Worm (Caenorhabditis elegans) whole organism, L1 larva: ENCODE results near the gene sna-2.
A peak's percentile ranks its signal among the peaks of the same experiment; 100 is the strongest.

Experiments
- aly-2 ChIP-seq: fragments of 150-350 bp; optimal IDR thresholded peaks from 2 replicates; lab custom pipeline; 2014; ENCODE audit warnings: missing biosample characterization, missing genetic modification characterization
- ama-1 ChIP-seq: fragments of 150-350 bp; optimal IDR thresholded peaks from 2 replicates; lab custom pipeline; 2014
- elt-2 ChIP-seq: sonication (generic microtip); optimal IDR thresholded peaks from 2 replicates; lab custom pipeline; 2016; ENCODE audit warnings: missing genetic modification characterization, mild to moderate bottlenecking, inconsistent platforms, missing compliant biosample characterization, missing genetic modification reagents
- ets-5 ChIP-seq: fragments of 200-800 bp; sonication (Bioruptor generic); IDR thresholded peaks from 2 replicates; pipeline ENCODE4 v1.3.6; 2022; ENCODE audit warnings: missing genetic modification characterization, missing compliant biosample characterization
- fkh-10 ChIP-seq: sonication (generic microtip); optimal IDR thresholded peaks from 2 replicates; lab custom pipeline; 2017; ENCODE audit warnings: missing biosample characterization, missing genetic modification reagents, missing genetic modification characterization
- fos-1 ChIP-seq: fragments of 150-350 bp; optimal IDR thresholded peaks from 2 replicates; lab custom pipeline; 2014; ENCODE audit warnings: missing biosample characterization, missing genetic modification characterization
- hlh-17 ChIP-seq: fragments of 200-800 bp; sonication (Bioruptor generic); optimal IDR thresholded peaks from 2 replicates; lab custom pipeline; 2018; ENCODE audit warnings: missing genetic modification characterization, mild to moderate bottlenecking, missing compliant biosample characterization, moderate library complexity, borderline replicate concordance
- hpl-2 ChIP-seq: fragments of 150-350 bp; optimal IDR thresholded peaks from 2 replicates; lab custom pipeline; 2014; ENCODE audit warnings: missing biosample characterization, missing genetic modification reagents, missing genetic modification characterization
- lin-14 ChIP-seq: fragments of 200-800 bp; sonication (Bioruptor generic); optimal IDR thresholded peaks from 2 replicates; lab custom pipeline; 2018; ENCODE audit warnings: mild to moderate bottlenecking, missing genetic modification characterization, moderate library complexity, missing compliant biosample characterization
- lin-39 ChIP-seq: fragments of 150-350 bp; optimal IDR thresholded peaks from 2 replicates; lab custom pipeline; 2014; ENCODE audit warnings: missing biosample characterization, missing genetic modification reagents, missing genetic modification characterization
- nhr-20 ChIP-seq: sonication (generic microtip); optimal IDR thresholded peaks from 2 replicates; lab custom pipeline; 2016; ENCODE audit warnings: mild to moderate bottlenecking, missing genetic modification characterization, missing compliant biosample characterization
- nhr-76 ChIP-seq: sonication (generic microtip); optimal IDR thresholded peaks from 2 replicates; lab custom pipeline; 2017; ENCODE audit warnings: missing biosample characterization, missing genetic modification characterization
- nhr-84 ChIP-seq: sonication (generic microtip); optimal IDR thresholded peaks from 2 replicates; lab custom pipeline; 2017; ENCODE audit warnings: missing biosample characterization, missing genetic modification characterization
- tbx-2 ChIP-seq: sonication (generic microtip); optimal IDR thresholded peaks from 2 replicates; lab custom pipeline; 2016; ENCODE audit warnings: missing genetic modification characterization, missing compliant biosample characterization

DNA sequence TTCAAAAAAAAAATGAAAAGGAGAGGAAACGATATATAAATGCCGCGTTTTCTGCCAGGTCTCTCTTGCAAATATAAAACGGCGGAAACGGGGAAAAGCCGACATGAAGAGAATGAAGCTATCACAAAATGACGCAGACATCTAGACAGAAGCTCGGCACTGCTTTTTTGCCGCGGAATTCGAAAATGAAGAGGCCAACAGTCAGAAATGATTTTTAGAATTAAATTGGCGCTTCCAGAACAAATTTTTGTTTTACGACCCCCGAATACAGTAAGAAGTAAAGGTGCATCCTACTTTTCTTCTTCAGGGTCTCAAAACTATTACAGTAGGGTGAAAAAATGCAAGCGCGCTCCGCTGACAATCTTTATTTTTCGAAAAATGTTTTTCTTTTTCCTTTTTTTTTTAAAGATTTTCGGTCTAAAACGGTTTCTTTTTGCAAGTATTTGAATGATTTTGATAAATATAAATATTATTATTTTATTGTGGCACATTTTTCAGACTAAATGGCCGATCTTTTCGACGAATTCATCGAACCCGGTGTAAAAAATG lies 47.8 kb upstream of the sna-2 start, which contains the start of gene mtr-4:
- TF ChIP-seq ama-1 (lab: Kevin White, UChicago) (no peak), nhr-20 (no peak), tbx-2 (tag; lab: Kevin White, UChicago) (peak; percentile 2), lin-14 (no peak), nhr-84 (tag; lab: Kevin White, UChicago) (no peak), fkh-10 (GFP tag; lab: Kevin White, UChicago) (no peak), nhr-76 (tag; lab: Kevin White, UChicago) (no peak), hpl-2 (GFP tag; lab: Kevin White, UChicago) (no peak), fos-1 (tag; lab: Kevin White, UChicago) (no peak), hlh-17 (no peak), elt-2 (tag; lab: Kevin White, UChicago) (peak; percentile 57), aly-2 (no peak), lin-39 (tag; lab: Kevin White, UChicago) (no peak), ets-5 (GFP tag; lab: Robert Waterston, UW) (no peak)
